Worm (Caenorhabditis elegans): ENCODE results near the gene srw-14.
"Not testable (repeated sequence)": the region's sequence is repeated elsewhere in the genome, so short reads cannot be mapped to it uniquely, and the experiment has no call there.

DNA sequence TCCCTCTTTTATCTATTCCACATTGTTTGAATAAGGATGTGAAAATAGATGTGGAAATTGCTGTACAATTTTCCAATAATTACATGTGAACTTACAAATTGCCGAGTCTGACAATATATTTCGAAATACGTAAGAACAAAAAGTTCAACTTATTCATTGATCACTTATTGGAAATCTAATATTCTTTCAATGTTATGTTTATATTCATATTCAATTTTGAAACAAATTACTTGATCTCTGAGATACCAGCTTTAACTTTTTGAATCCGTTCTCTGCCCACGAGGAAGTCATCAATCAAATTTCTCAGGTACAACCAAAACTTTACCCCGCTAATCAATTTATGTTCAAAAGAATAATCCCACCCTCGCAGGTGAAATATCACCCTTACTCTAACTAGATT is 10.6 kb upstream of the srw-14 start, which contains the start of gene sri-26:
- TF ChIP-seq him-1 (tag; optimal IDR thresholded peaks at IDR 0.05); aptf-2 (GFP tag; conservative IDR thresholded peaks at IDR 0.05); tbx-9 (tag; optimal IDR thresholded peaks at IDR 0.05; ENCODE audit: borderline replicate concordance); madf-8 (GFP tag; conservative IDR thresholded peaks at IDR 0.05); nfyb-1 (GFP tag; IDR thresholded peaks at IDR 0.05); nhr-120 (GFP tag; IDR thresholded peaks at IDR 0.05); snpc-4 (GFP tag; optimal IDR thresholded peaks at IDR 0.05); snpc-4 (tag; optimal IDR thresholded peaks at IDR 0.05); gei-17 (GFP tag; optimal IDR thresholded peaks at IDR 0.05); snpc-1.1 (tag; optimal IDR thresholded peaks at IDR 0.05; ENCODE audit: insufficient read depth); F23B12.7 (tag; optimal IDR thresholded peaks at IDR 0.05; ENCODE audit: insufficient read depth); ama-1 (optimal IDR thresholded peaks at IDR 0.05); ama-1 (GFP tag; optimal IDR thresholded peaks at IDR 0.05); egl-44 (GFP tag; IDR thresholded peaks at IDR 0.05); hsf-1 (GFP tag; IDR thresholded peaks at IDR 0.05); unc-62 (GFP tag; optimal IDR thresholded peaks at IDR 0.05): not testable (repeated sequence)
